Worm (Caenorhabditis elegans) whole organism, mixed stage, embryonic: ENCODE measurements around the gene C04E6.7.

Experiments
- ces-1 ChIP-seq: fragments of 150-350 bp; optimal IDR thresholded peaks from 2 replicates; lab custom pipeline; 2014; ENCODE audit warnings: missing biosample characterization, missing genetic modification reagents, missing genetic modification characterization
- nhr-237 ChIP-seq: fragments of 150-350 bp; optimal IDR thresholded peaks from 2 replicates; lab custom pipeline; 2014; ENCODE audit warnings: missing biosample characterization, missing genetic modification characterization
- sem-2 ChIP-seq: fragments of 200-800 bp; sonication (Bioruptor generic); optimal IDR thresholded peaks from 2 replicates; lab custom pipeline; 2018; ENCODE audit warnings: mild to moderate bottlenecking, missing genetic modification characterization, missing compliant biosample characterization
- unc-62 ChIP-seq: fragments of 150-350 bp; optimal IDR thresholded peaks from 2 replicates; lab custom pipeline; 2014; ENCODE audit warnings: missing biosample characterization, missing genetic modification reagents, missing genetic modification characterization

DNA sequence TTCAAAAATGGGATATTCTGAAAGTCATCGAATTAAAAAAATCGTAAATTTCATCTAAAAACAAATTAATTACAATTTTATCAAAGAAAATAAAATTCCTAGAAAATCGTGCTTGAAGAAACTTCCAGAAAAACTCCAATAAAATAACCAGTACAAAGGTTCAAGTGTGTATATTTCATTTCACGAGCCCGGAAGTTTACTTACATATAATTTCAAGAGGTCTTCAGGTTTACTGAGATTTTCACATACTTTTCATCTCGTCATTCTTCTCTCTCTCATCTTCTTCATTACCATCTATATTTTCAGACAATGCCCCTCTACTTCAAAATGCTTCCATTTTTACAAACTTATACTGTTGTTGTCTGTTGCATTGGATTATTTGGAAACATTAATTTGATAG is 29.1 kb downstream of the C04E6.7 start, which contains the start of gene srsx-18:
- TF ChIP-seq ces-1 (GFP tag; lab: Kevin White, UChicago) (no peak), unc-62 (no peak), nhr-237 (tag; lab: Kevin White, UChicago) (no peak), sem-2 (no peak)
